Worm (Caenorhabditis elegans) whole organism, late embryonic: ENCODE data around the gene brd-1.
A peak's percentile ranks its signal among the peaks of the same experiment; 100 is the strongest.

ENCODE experiments used
- C08G9.2 ChIP-seq: sonication (generic microtip); optimal IDR thresholded peaks from 2 replicates; lab custom pipeline; 2016; ENCODE audit warnings: mild to moderate bottlenecking, missing genetic modification characterization, moderate library complexity, missing compliant biosample characterization
- C38D4.7 ChIP-seq: fragments of 200-800 bp; sonication (Bioruptor generic); optimal IDR thresholded peaks from 2 replicates; lab custom pipeline; 2018; ENCODE audit warnings: mild to moderate bottlenecking, missing genetic modification characterization, moderate library complexity, missing compliant biosample characterization
- K09A11.1 ChIP-seq: sonication (generic microtip); optimal IDR thresholded peaks from 2 replicates; lab custom pipeline; 2017; ENCODE audit warnings: antibody characterized with exemption, mild to moderate bottlenecking, missing genetic modification characterization, missing compliant biosample characterization; ENCODE audit not compliant: insufficient read depth
- T23F11.4 ChIP-seq: fragments of 200-800 bp; sonication (Bioruptor generic); optimal IDR thresholded peaks from 2 replicates; lab custom pipeline; 2018; ENCODE audit warnings: mild to moderate bottlenecking, missing genetic modification characterization, missing compliant biosample characterization
- Y22D7AL.16 ChIP-seq: sonication (generic microtip); optimal IDR thresholded peaks from 2 replicates; lab custom pipeline; 2016; ENCODE audit warnings: missing genetic modification characterization, missing compliant biosample characterization
- ahr-1 ChIP-seq: sonication (generic microtip); optimal IDR thresholded peaks from 2 replicates; lab custom pipeline; 2016; ENCODE audit warnings: missing genetic modification characterization, missing compliant biosample characterization
- ama-1 ChIP-seq: fragments of 150-350 bp; optimal IDR thresholded peaks from 2 replicates; lab custom pipeline; 2014
- ceh-14 ChIP-seq: sonication (generic microtip); optimal IDR thresholded peaks from 2 replicates; lab custom pipeline; 2016; ENCODE audit warnings: missing genotype, missing genetic modification characterization, missing compliant biosample characterization
- ceh-18 ChIP-seq: sonication (generic microtip); optimal IDR thresholded peaks from 2 replicates; lab custom pipeline; 2016; ENCODE audit warnings: missing genetic modification characterization, missing compliant biosample characterization
- ceh-24 ChIP-seq: sonication (generic microtip); optimal IDR thresholded peaks from 2 replicates; lab custom pipeline; 2016; ENCODE audit warnings: mild to moderate bottlenecking, missing genetic modification characterization, missing compliant biosample characterization
- ceh-31 ChIP-seq: sonication (generic microtip); optimal IDR thresholded peaks from 2 replicates; lab custom pipeline; 2016; ENCODE audit warnings: missing genetic modification characterization, missing compliant biosample characterization
- ceh-45 ChIP-seq: fragments of 200-800 bp; sonication (Bioruptor generic); IDR thresholded peaks from 2 replicates; pipeline ENCODE4 v1.3.6; 2022; ENCODE audit warnings: missing genetic modification reagents, missing genetic modification characterization, missing compliant biosample characterization
- ceh-9 ChIP-seq: sonication (generic microtip); optimal IDR thresholded peaks from 2 replicates; lab custom pipeline; 2016; ENCODE audit warnings: mild to moderate bottlenecking, missing genetic modification characterization, inconsistent platforms, missing compliant biosample characterization
- dve-1 ChIP-seq: sonication (generic microtip); optimal IDR thresholded peaks from 2 replicates; lab custom pipeline; 2017; ENCODE audit warnings: antibody characterized with exemption, mild to moderate bottlenecking, missing genetic modification characterization, missing compliant biosample characterization
- elt-2 ChIP-seq: sonication (generic microtip); optimal IDR thresholded peaks from 2 replicates; lab custom pipeline; 2016; ENCODE audit warnings: missing genetic modification reagents, missing genetic modification characterization, missing compliant biosample characterization
- fax-1 ChIP-seq: sonication (generic microtip); optimal IDR thresholded peaks from 2 replicates; lab custom pipeline; 2016; ENCODE audit warnings: missing genotype, missing genetic modification characterization, missing compliant biosample characterization
- gmeb-2 ChIP-seq: sonication (generic microtip); optimal IDR thresholded peaks from 2 replicates; lab custom pipeline; 2016; ENCODE audit warnings: missing genetic modification characterization, inconsistent platforms, missing compliant biosample characterization
- hlh-13 ChIP-seq: fragments of 200-800 bp; sonication (Bioruptor generic); optimal IDR thresholded peaks from 2 replicates; lab custom pipeline; 2018; ENCODE audit warnings: mild to moderate bottlenecking, missing genetic modification characterization, missing compliant biosample characterization
- hlh-15 ChIP-seq: sonication (generic microtip); optimal IDR thresholded peaks from 2 replicates; lab custom pipeline; 2016; ENCODE audit warnings: missing genetic modification characterization, missing compliant biosample characterization
- hlh-8 ChIP-seq: sonication (generic microtip); optimal IDR thresholded peaks from 2 replicates; lab custom pipeline; 2016; ENCODE audit warnings: missing genotype, missing genetic modification characterization, missing compliant biosample characterization
- mec-3 ChIP-seq: sonication (generic microtip); optimal IDR thresholded peaks from 2 replicates; lab custom pipeline; 2016; ENCODE audit warnings: borderline replicate concordance, missing genetic modification characterization, missing compliant biosample characterization
- nhr-232 ChIP-seq: sonication (generic microtip); optimal IDR thresholded peaks from 2 replicates; lab custom pipeline; 2016; ENCODE audit warnings: missing genetic modification characterization, missing compliant biosample characterization
- pag-3 ChIP-seq: sonication (generic microtip); optimal IDR thresholded peaks from 2 replicates; lab custom pipeline; 2016; ENCODE audit warnings: missing compliant biosample characterization, missing genetic modification characterization, borderline replicate concordance
- pat-9 ChIP-seq: fragments of 200-800 bp; sonication (Bioruptor generic); optimal IDR thresholded peaks from 2 replicates; lab custom pipeline; 2018; ENCODE audit warnings: mild to moderate bottlenecking, missing genetic modification characterization, moderate library complexity, missing compliant biosample characterization
- pax-1 ChIP-seq: fragments of 150-350 bp; optimal IDR thresholded peaks from 2 replicates; lab custom pipeline; 2014; ENCODE audit warnings: missing biosample characterization, missing genetic modification characterization
- pha-2 ChIP-seq: sonication (generic microtip); optimal IDR thresholded peaks from 2 replicates; lab custom pipeline; 2017; ENCODE audit warnings: mild to moderate bottlenecking, missing genetic modification characterization, missing compliant biosample characterization
- pha-4 ChIP-seq: fragments of 150-350 bp; optimal IDR thresholded peaks from 2 replicates; lab custom pipeline; 2018; ENCODE audit warnings: missing biosample characterization, missing genetic modification reagents, missing genetic modification characterization
- ref-2 ChIP-seq: sonication (generic microtip); optimal IDR thresholded peaks from 2 replicates; lab custom pipeline; 2016; ENCODE audit warnings: missing genetic modification characterization, missing compliant biosample characterization
- sdc-2 ChIP-seq: sonication (generic microtip); optimal IDR thresholded peaks from 2 replicates; lab custom pipeline; 2016; ENCODE audit warnings: missing genotype, missing genetic modification characterization, missing compliant biosample characterization
- sox-2 ChIP-seq: fragments of 200-800 bp; sonication (Bioruptor generic); IDR thresholded peaks from 2 replicates; pipeline ENCODE4 v1.3.6; 2022; ENCODE audit warnings: missing genetic modification reagents, missing genetic modification characterization, missing compliant biosample characterization
- syd-9 ChIP-seq: sonication (generic microtip); optimal IDR thresholded peaks from 2 replicates; lab custom pipeline; 2016; ENCODE audit warnings: mild to moderate bottlenecking, missing genetic modification characterization, moderate library complexity, missing compliant biosample characterization
- ttx-3 ChIP-seq: sonication (generic microtip); optimal IDR thresholded peaks from 2 replicates; lab custom pipeline; 2016; ENCODE audit warnings: missing genetic modification reagents, missing genetic modification characterization, missing compliant biosample characterization
- unc-3 ChIP-seq, 2 experiments: fragments of 200-800 bp in 1 of 2; sonication (Bioruptor generic) in 1 of 2; sonication (generic microtip) in 1 of 2; conservative IDR thresholded peaks in 1 of 2; optimal IDR thresholded peaks in 1 of 2; 2 replicates each; pipeline versions ENCODE4 v1.3.6 to Lab custom; 2016 to 2022; ENCODE audit warnings: missing compliant biosample characterization in 2 of 2, missing genetic modification characterization in 2 of 2, missing genetic modification reagents in 1 of 2
- unc-55 ChIP-seq: sonication (generic microtip); optimal IDR thresholded peaks from 2 replicates; lab custom pipeline; 2017; ENCODE audit warnings: missing biosample characterization, missing genetic modification reagents, missing genetic modification characterization
- unc-86 ChIP-seq: sonication (generic microtip); optimal IDR thresholded peaks from 2 replicates; lab custom pipeline; 2016; ENCODE audit warnings: missing genetic modification characterization, missing compliant biosample characterization
- zip-5 ChIP-seq: sonication (generic microtip); optimal IDR thresholded peaks from 2 replicates; lab custom pipeline; 2016; ENCODE audit warnings: missing genetic modification characterization, missing compliant biosample characterization
- ztf-16 ChIP-seq: sonication (generic microtip); optimal IDR thresholded peaks from 2 replicates; lab custom pipeline; 2017; ENCODE audit warnings: missing genetic modification characterization, missing compliant biosample characterization

Gene brd-1

ce11 chrIII:6887574-6887973, 1.7 kb downstream of the brd-1 start (continued):
- TF ChIP-seq unc-55 (GFP tag; lab: Kevin White, UChicago) (no peak), zip-5 (tag; lab: Kevin White, UChicago) (peak; percentile 33), ama-1 (lab: Kevin White, UChicago) (no peak), pag-3 (no peak), syd-9 (peak; percentile 63), nhr-232 (tag; lab: Kevin White, UChicago) (peak; percentile 79), unc-86 (tag; lab: Kevin White, UChicago) (peak; percentile 44), gmeb-2 (peak; percentile 64), ref-2 (peak; percentile 61), sdc-2 (tag; lab: Kevin White, UChicago) (peak; percentile 68), Y22D7AL.16 (tag; lab: Kevin White, UChicago) (peak; percentile 54), ceh-18 (tag; lab: Kevin White, UChicago) (peak; percentile 74), ceh-31 (peak; percentile 55), C38D4.7 (GFP tag; lab: Kevin White, UChicago) (peak; percentile 69), hlh-8 (tag; lab: Kevin White, UChicago) (peak; percentile 53), K09A11.1 (tag; lab: Kevin White, UChicago) (peak; percentile 54)

ce11 chrIII:6885889-6886288, 3.4 kb downstream of the brd-1 start:
- TF ChIP-seq elt-2 (no peak), mec-3 (tag; lab: Kevin White, UChicago) (no peak), zip-5 (tag; lab: Kevin White, UChicago) (no peak), fax-1 (no peak)

ce11 chrIII:6884203-6884602, 5.1 kb downstream of the brd-1 start, which contains the start of gene med-2:
TSS of gene med-2 (plus strand) at chrIII:6884503.
- TF ChIP-seq elt-2 (no peak), hlh-15 (no peak), hlh-13 (GFP tag; lab: Kevin White, UChicago) (no peak), T23F11.4 (GFP tag; lab: Kevin White, UChicago) (no peak), ceh-45 (GFP tag; lab: Robert Waterston, UW) (no peak), pha-2 (tag; lab: Kevin White, UChicago) (no peak), C08G9.2 (tag; lab: Kevin White, UChicago) (no peak), hlh-8 (tag; lab: Kevin White, UChicago) (no peak)

- no peak for TF ChIP-seq ama-1 (lab: Kevin White, UChicago)
- TF ChIP-seq pat-9 (tag; lab: Kevin White, UChicago), result no peak
- no peak for TF ChIP-seq sox-2 (GFP tag; lab: Robert Waterston, UW)
- no peak for TF ChIP-seq mec-3 (tag; lab: Kevin White, UChicago)
- no peak for TF ChIP-seq ttx-3 (tag; lab: Kevin White, UChicago)
- TF ChIP-seq ztf-16 (tag; lab: Kevin White, UChicago), result no peak
- TF ChIP-seq pax-1, result no peak
- no peak for TF ChIP-seq zip-5 (tag; lab: Kevin White, UChicago)
- TF ChIP-seq ceh-24 (tag; lab: Kevin White, UChicago), result no peak
- no peak for TF ChIP-seq syd-9
- TF ChIP-seq ceh-14 (tag; lab: Kevin White, UChicago), result no peak
- no peak for TF ChIP-seq pha-4 (tag; lab: Kevin White, UChicago)
These were observed 7.6 kb downstream of the brd-1 start for ce11 chrIII:6881745-6882144.

ce11 chrIII:6880797-6881196, 8.5 kb downstream of the brd-1 start, which contains the start of gene K04C2.7:
TSS of gene K04C2.7 (plus strand) at chrIII:6881097.
- TF ChIP-seq ahr-1 (tag; lab: Kevin White, UChicago), result no peak
- TF ChIP-seq unc-3 (GFP tag; conservative IDR thresholded peaks at IDR 0.05; lab: Robert Waterston, UW), result no peak
- no peak for TF ChIP-seq unc-3 (tag; optimal IDR thresholded peaks at IDR 0.05; lab: Kevin White, UChicago)
- no peak for TF ChIP-seq unc-86 (tag; lab: Kevin White, UChicago)
- TF ChIP-seq hlh-8 (tag; lab: Kevin White, UChicago), result no peak
- TF ChIP-seq zip-5 (tag; lab: Kevin White, UChicago), result no peak
- TF ChIP-seq dve-1 (tag; lab: Kevin White, UChicago), result no peak
- TF ChIP-seq ceh-9 (tag; lab: Kevin White, UChicago), result no peak
- TF ChIP-seq ref-2, result no peak
